Worm (Caenorhabditis elegans) whole organism, young adult: Measurements from ENCODE around the gene eif-1.
A peak's percentile ranks its signal among the peaks of the same experiment; 100 is the strongest.

Source experiments
- B0035.1 ChIP-seq: sonication (generic microtip); optimal IDR thresholded peaks from 2 replicates; lab custom pipeline; 2016; ENCODE audit warnings: missing genetic modification characterization, mild to moderate bottlenecking, missing compliant biosample characterization, missing genotype, missing genetic modification reagents
- B0261.1 ChIP-seq: sonication (generic microtip); optimal IDR thresholded peaks from 2 replicates; lab custom pipeline; 2016; ENCODE audit warnings: mild to moderate bottlenecking, missing genetic modification characterization, moderate library complexity, missing compliant biosample characterization
- B0336.3 ChIP-seq: fragments of 200-800 bp; sonication (Bioruptor generic); IDR thresholded peaks from 2 replicates; pipeline ENCODE4 v1.3.6; 2022; ENCODE audit warnings: missing genetic modification characterization, missing compliant biosample characterization
- C06A6.2 ChIP-seq: fragments of 200-800 bp; sonication (Bioruptor generic); conservative IDR thresholded peaks from 2 replicates; pipeline ENCODE4 v1.3.6; 2022; ENCODE audit warnings: missing genetic modification characterization, missing compliant biosample characterization
- C17E4.6 ChIP-seq: fragments of 200-800 bp; sonication (Bioruptor generic); IDR thresholded peaks from 2 replicates; pipeline ENCODE4 v1.3.6; 2022; ENCODE audit warnings: missing genetic modification reagents, missing genetic modification characterization, missing compliant biosample characterization
- F10E7.11 ChIP-seq: sonication (generic microtip); optimal IDR thresholded peaks from 2 replicates; lab custom pipeline; 2017; ENCODE audit warnings: mild to moderate bottlenecking, missing genetic modification characterization, moderate library complexity, missing compliant biosample characterization
- F22D6.2 ChIP-seq: sonication (generic microtip); optimal IDR thresholded peaks from 2 replicates; lab custom pipeline; 2016; ENCODE audit warnings: mild to moderate bottlenecking, missing genetic modification characterization, missing compliant biosample characterization
- F39B2.1 ChIP-seq: fragments of 200-800 bp; sonication (Bioruptor generic); IDR thresholded peaks from 2 replicates; pipeline ENCODE4 v1.3.6; 2022; ENCODE audit warnings: missing genetic modification reagents, missing genetic modification characterization, missing compliant biosample characterization
- F52B5.7 ChIP-seq: sonication (generic microtip); optimal IDR thresholded peaks from 2 replicates; lab custom pipeline; 2016; ENCODE audit warnings: mild to moderate bottlenecking, missing genetic modification characterization, missing compliant biosample characterization
- F55B11.4 ChIP-seq: sonication (generic microtip); optimal IDR thresholded peaks from 2 replicates; lab custom pipeline; 2016; ENCODE audit warnings: missing compliant biosample characterization, missing genetic modification characterization, borderline replicate concordance; ENCODE audit not compliant: insufficient read depth
- K12H6.12 ChIP-seq: fragments of 200-800 bp; sonication (Bioruptor generic); optimal IDR thresholded peaks from 2 replicates; lab custom pipeline; 2018; ENCODE audit warnings: mild to moderate bottlenecking, missing genetic modification characterization, missing compliant biosample characterization
- T07F8.4 ChIP-seq: sonication (generic microtip); optimal IDR thresholded peaks from 2 replicates; lab custom pipeline; 2016; ENCODE audit warnings: mild to moderate bottlenecking, missing genetic modification characterization, moderate library complexity, missing compliant biosample characterization
- Y53F4B.3 ChIP-seq: fragments of 200-800 bp; sonication (Bioruptor generic); IDR thresholded peaks from 2 replicates; pipeline ENCODE4 v1.3.6; 2022; ENCODE audit warnings: missing genetic modification reagents, missing genetic modification characterization, missing compliant biosample characterization
- aptf-3 ChIP-seq: fragments of 200-800 bp; sonication (Bioruptor generic); IDR thresholded peaks from 2 replicates; pipeline ENCODE4 v1.3.6; 2022; ENCODE audit warnings: missing genetic modification characterization, missing compliant biosample characterization
- bed-1 ChIP-seq: fragments of 200-800 bp; sonication (Bioruptor generic); IDR thresholded peaks from 2 replicates; pipeline ENCODE4 v1.3.6; 2022; ENCODE audit warnings: missing genetic modification reagents, missing genetic modification characterization, missing compliant biosample characterization
- bed-2 ChIP-seq: fragments of 200-800 bp; sonication (Bioruptor generic); IDR thresholded peaks from 2 replicates; pipeline ENCODE4 v1.3.6; 2022; ENCODE audit warnings: missing genetic modification reagents, missing genetic modification characterization, missing compliant biosample characterization
- ccch-3 ChIP-seq: fragments of 200-800 bp; sonication (Bioruptor generic); optimal IDR thresholded peaks from 2 replicates; lab custom pipeline; 2018; ENCODE audit warnings: mild to moderate bottlenecking, missing genetic modification characterization, missing compliant biosample characterization
- ceh-100 ChIP-seq: fragments of 200-800 bp; sonication (Bioruptor generic); IDR thresholded peaks from 2 replicates; pipeline ENCODE4 v1.3.6; 2022; ENCODE audit warnings: missing genetic modification reagents, missing genetic modification characterization, missing compliant biosample characterization
- ceh-27 ChIP-seq: fragments of 200-800 bp; sonication (Bioruptor generic); optimal IDR thresholded peaks from 2 replicates; lab custom pipeline; 2018; ENCODE audit warnings: mild to moderate bottlenecking, missing genetic modification characterization, moderate library complexity, missing compliant biosample characterization
- ceh-79 ChIP-seq: sonication (generic microtip); optimal IDR thresholded peaks from 2 replicates; lab custom pipeline; 2017; ENCODE audit warnings: mild to moderate bottlenecking, missing genetic modification characterization, missing compliant biosample characterization
- egl-18 ChIP-seq: fragments of 200-800 bp; sonication (Bioruptor generic); IDR thresholded peaks from 2 replicates; pipeline ENCODE4 v1.3.6; 2022; ENCODE audit warnings: missing genetic modification reagents, missing genetic modification characterization, missing compliant biosample characterization
- ekl-4 ChIP-seq: fragments of 200-800 bp; sonication (Bioruptor generic); IDR thresholded peaks from 2 replicates; pipeline ENCODE4 v1.3.6; 2022; ENCODE audit warnings: missing genetic modification reagents, missing genetic modification characterization, missing compliant biosample characterization
- ets-4 ChIP-seq: fragments of 200-800 bp; sonication (Bioruptor generic); optimal IDR thresholded peaks from 2 replicates; lab custom pipeline; 2018; ENCODE audit warnings: mild to moderate bottlenecking, missing genetic modification characterization, missing compliant biosample characterization
- hmg-20 ChIP-seq: fragments of 200-800 bp; sonication (Bioruptor generic); IDR thresholded peaks from 2 replicates; pipeline ENCODE4 v1.3.6; 2022; ENCODE audit warnings: missing genetic modification reagents, missing genetic modification characterization, missing compliant biosample characterization
- lag-1 ChIP-seq: fragments of 200-800 bp; sonication (Bioruptor generic); IDR thresholded peaks from 2 replicates; pipeline ENCODE4 v1.3.6; 2022; ENCODE audit warnings: missing genetic modification reagents, missing genetic modification characterization, missing compliant biosample characterization
- let-526 ChIP-seq: fragments of 200-800 bp; sonication (Bioruptor generic); IDR thresholded peaks from 2 replicates; pipeline ENCODE4 v1.3.6; 2022; ENCODE audit warnings: missing genetic modification reagents, missing genetic modification characterization, missing compliant biosample characterization
- let-607 ChIP-seq, 2 experiments: fragments of 200-800 bp in 1 of 2; sonication (Bioruptor generic) in 1 of 2; sonication (generic microtip) in 1 of 2; optimal IDR thresholded peaks; 2 replicates each; lab custom pipeline; 2016 to 2018; ENCODE audit warnings: mild to moderate bottlenecking in 2 of 2, missing compliant biosample characterization in 2 of 2, missing genetic modification characterization in 2 of 2, moderate library complexity in 2 of 2, missing genotype in 1 of 2
- lin-26 ChIP-seq: fragments of 200-800 bp; sonication (Bioruptor generic); IDR thresholded peaks from 2 replicates; pipeline ENCODE4 v1.3.6; 2022; ENCODE audit warnings: missing genetic modification reagents, missing genetic modification characterization, missing compliant biosample characterization
- lin-35 ChIP-seq, 3 experiments: fragments of 150-350 bp in 2 of 3; sonication (generic microtip) in 1 of 3; optimal IDR thresholded peaks; 2 replicates each; lab custom pipeline; 2014 to 2018; ENCODE audit warnings: missing biosample characterization in 3 of 3, missing genetic modification characterization in 3 of 3, missing genetic modification reagents in 3 of 3
- lin-40 ChIP-seq: sonication (generic microtip); optimal IDR thresholded peaks from 2 replicates; lab custom pipeline; 2016; ENCODE audit warnings: missing genetic modification characterization, mild to moderate bottlenecking, missing compliant biosample characterization, missing genotype, missing genetic modification reagents
- madf-10 ChIP-seq: sonication (generic microtip); optimal IDR thresholded peaks from 2 replicates; lab custom pipeline; 2016; ENCODE audit warnings: mild to moderate bottlenecking, missing genetic modification characterization, missing compliant biosample characterization
- nfya-1 ChIP-seq: sonication (generic microtip); optimal IDR thresholded peaks from 2 replicates; lab custom pipeline; 2017; ENCODE audit warnings: antibody characterized with exemption, missing compliant biosample characterization, missing genetic modification characterization, borderline replicate concordance; ENCODE audit not compliant: insufficient read depth
- pbrm-1 ChIP-seq: fragments of 200-800 bp; sonication (Bioruptor generic); IDR thresholded peaks from 2 replicates; pipeline ENCODE4 v1.3.6; 2022; ENCODE audit warnings: missing genetic modification reagents, missing genetic modification characterization, missing compliant biosample characterization
- rcor-1 ChIP-seq: fragments of 200-800 bp; sonication (Bioruptor generic); IDR thresholded peaks from 2 replicates; pipeline ENCODE4 v1.3.6; 2022; ENCODE audit warnings: missing genetic modification reagents, missing genetic modification characterization, missing compliant biosample characterization
- repo-1 ChIP-seq: sonication (generic microtip); optimal IDR thresholded peaks from 2 replicates; lab custom pipeline; 2017; ENCODE audit warnings: mild to moderate bottlenecking, missing genetic modification characterization, missing compliant biosample characterization
- rpc-1 ChIP-seq, 2 experiments: fragments of 150-350 bp in 1 of 2; sonication (generic microtip) in 1 of 2; optimal IDR thresholded peaks; 2 replicates each; lab custom pipeline; 2014 to 2018; ENCODE audit warnings: missing biosample characterization in 1 of 2, missing genetic modification characterization in 1 of 2, missing genetic modification reagents in 1 of 2, missing genotype in 1 of 2
- snpc-1.1 ChIP-seq: sonication (generic microtip); optimal IDR thresholded peaks from 2 replicates; lab custom pipeline; 2017; ENCODE audit warnings: missing genetic modification characterization, mild to moderate bottlenecking, missing compliant biosample characterization, antibody characterized with exemption, moderate library complexity, missing genotype, missing genetic modification reagents; ENCODE audit not compliant: insufficient read depth
- snpc-4 ChIP-seq, 5 experiments: fragments of 150-350 bp in 1 of 5; sonication (generic microtip) in 4 of 5; optimal IDR thresholded peaks; 2 replicates each; lab custom pipeline; 2014 to 2018; ENCODE audit warnings: missing genetic modification characterization in 5 of 5, missing biosample characterization in 3 of 5, antibody characterized with exemption in 2 of 5, mild to moderate bottlenecking in 2 of 5, missing compliant biosample characterization in 2 of 5, missing genotype in 2 of 5, moderate library complexity in 2 of 5, missing genetic modification reagents in 1 of 5
- somi-1 ChIP-seq: fragments of 200-800 bp; sonication (Bioruptor generic); optimal IDR thresholded peaks from 2 replicates; lab custom pipeline; 2018; ENCODE audit warnings: mild to moderate bottlenecking, missing genetic modification characterization, missing compliant biosample characterization
- sptf-2 ChIP-seq: fragments of 200-800 bp; sonication (Bioruptor generic); optimal IDR thresholded peaks from 2 replicates; lab custom pipeline; 2018; ENCODE audit warnings: mild to moderate bottlenecking, missing genetic modification characterization, missing compliant biosample characterization
- tlf-1 ChIP-seq: fragments of 200-800 bp; sonication (Bioruptor generic); optimal IDR thresholded peaks from 2 replicates; lab custom pipeline; 2018; ENCODE audit warnings: mild to moderate bottlenecking, missing genetic modification characterization, missing compliant biosample characterization
- zim-3 ChIP-seq: sonication (generic microtip); optimal IDR thresholded peaks from 2 replicates; lab custom pipeline; 2017; ENCODE audit warnings: mild to moderate bottlenecking, missing genetic modification characterization, moderate library complexity, missing compliant biosample characterization
- ztf-18 ChIP-seq: sonication (generic microtip); optimal IDR thresholded peaks from 2 replicates; lab custom pipeline; 2016; ENCODE audit warnings: missing genotype, mild to moderate bottlenecking, missing genetic modification characterization, missing compliant biosample characterization
- ztf-25 ChIP-seq: fragments of 200-800 bp; sonication (Bioruptor generic); IDR thresholded peaks from 2 replicates; pipeline ENCODE4 v1.3.6; 2022; ENCODE audit warnings: missing genetic modification reagents, missing genetic modification characterization, missing compliant biosample characterization
- ztf-26 ChIP-seq: sonication (generic microtip); optimal IDR thresholded peaks from 2 replicates; lab custom pipeline; 2017; ENCODE audit warnings: missing genetic modification characterization, missing compliant biosample characterization
- ztf-28 ChIP-seq: fragments of 200-800 bp; sonication (Bioruptor generic); IDR thresholded peaks from 2 replicates; pipeline ENCODE4 v1.3.6; 2022; ENCODE audit warnings: missing genetic modification reagents, missing genetic modification characterization, missing compliant biosample characterization
- ztf-6 ChIP-seq: fragments of 200-800 bp; sonication (Bioruptor generic); IDR thresholded peaks from 2 replicates; pipeline ENCODE4 v1.3.6; 2022; ENCODE audit warnings: missing genetic modification reagents, missing genetic modification characterization, missing compliant biosample characterization

The eif-1 gene

ce11 chrII:4999122-4999521 is 5.7 kb upstream of the eif-1 start, which contains the start of gene citk-2 (continued):
- no peak for TF ChIP-seq F22D6.2
- peak; percentile 47 for TF ChIP-seq rcor-1 (GFP tag; lab: Robert Waterston, UW)
- TF ChIP-seq F39B2.1 (GFP tag; lab: Robert Waterston, UW): no peak
- TF ChIP-seq nfya-1 (tag; lab: Kevin White, UChicago): no peak
- peak; percentile 72 for TF ChIP-seq ceh-27 (GFP tag; lab: Kevin White, UChicago)
- TF ChIP-seq snpc-4 (GFP tag; optimal IDR thresholded peaks at IDR 0.05; lab: Kevin White, UChicago): no peak
- TF ChIP-seq snpc-4 (tag; optimal IDR thresholded peaks at IDR 0.05; lab: Kevin White, UChicago): peak in 1 of 4 experiments; percentile 46
- TF ChIP-seq lin-35 (GFP tag; optimal IDR thresholded peaks at IDR 0.05; lab: Kevin White, UChicago): peak; percentile 52 to 98 (median 71)
- no peak for TF ChIP-seq tlf-1 (GFP tag; lab: Kevin White, UChicago)
- TF ChIP-seq ccch-3 (GFP tag; lab: Kevin White, UChicago): no peak
- TF ChIP-seq let-526 (GFP tag; lab: Robert Waterston, UW): no peak
- no peak for TF ChIP-seq sptf-2
- TF ChIP-seq ztf-18 (tag; lab: Kevin White, UChicago): peak; percentile 5
- 0 out of 2 replicates have a peak, but pooled peaks have one; percentile 50 for TF ChIP-seq C06A6.2
- no peak for TF ChIP-seq madf-10 (tag; lab: Kevin White, UChicago)
- TF ChIP-seq ztf-6: no peak
- no peak for TF ChIP-seq ceh-79 (tag; lab: Kevin White, UChicago)
- TF ChIP-seq F10E7.11: no peak
- no peak for TF ChIP-seq zim-3
- TF ChIP-seq rpc-1 (optimal IDR thresholded peaks at IDR 0.05; lab: Kevin White, UChicago): no peak
- no peak for TF ChIP-seq rpc-1 (tag; optimal IDR thresholded peaks at IDR 0.05; lab: Kevin White, UChicago)
- no peak for TF ChIP-seq repo-1
- TF ChIP-seq ekl-4: peak; percentile 70; the same call in 1 of the 2 replicates
- no peak for TF ChIP-seq T07F8.4 (tag; lab: Kevin White, UChicago)
- TF ChIP-seq let-607 (tag; optimal IDR thresholded peaks at IDR 0.05; lab: Kevin White, UChicago): no peak
- TF ChIP-seq hmg-20: no peak
- peak; percentile 73 for TF ChIP-seq ceh-100 (GFP tag; lab: Robert Waterston, UW)
- TF ChIP-seq lin-26 (GFP tag; lab: Robert Waterston, UW): no peak
- TF ChIP-seq bed-1 (GFP tag; lab: Robert Waterston, UW): no peak
- TF ChIP-seq F55B11.4: no peak
- 0 out of 2 replicates have a peak, but pooled peaks have one; percentile 25 for TF ChIP-seq B0336.3 (GFP tag; lab: Robert Waterston, UW)
- TF ChIP-seq snpc-1.1 (tag; lab: Kevin White, UChicago): peak; percentile 41
- no peak for TF ChIP-seq lin-40 (tag; lab: Kevin White, UChicago)
- no peak for TF ChIP-seq ztf-25 (GFP tag; lab: Robert Waterston, UW)
- no peak for TF ChIP-seq aptf-3 (GFP tag; lab: Robert Waterston, UW)
- no peak for TF ChIP-seq somi-1 (GFP tag; lab: Kevin White, UChicago)
- no peak for TF ChIP-seq C17E4.6 (GFP tag; lab: Robert Waterston, UW)
- TF ChIP-seq bed-2 (GFP tag; lab: Robert Waterston, UW): no peak
- no peak for TF ChIP-seq B0035.1 (tag; lab: Kevin White, UChicago)
- no peak for TF ChIP-seq ets-4
- TF ChIP-seq ztf-28 (GFP tag; lab: Robert Waterston, UW): no peak
- TF ChIP-seq K12H6.12 (tag; lab: Kevin White, UChicago): no peak
- 0 out of 2 replicates have a peak, but pooled peaks have one; percentile 42 for TF ChIP-seq pbrm-1 (GFP tag; lab: Robert Waterston, UW)
- 0 out of 2 replicates have a peak, but pooled peaks have one; percentile 13 for TF ChIP-seq egl-18 (GFP tag; lab: Robert Waterston, UW)
- no peak for TF ChIP-seq lag-1
- peak; percentile 4 for TF ChIP-seq ztf-26
- TF ChIP-seq Y53F4B.3 (GFP tag; lab: Robert Waterston, UW): no peak
- no peak for TF ChIP-seq F52B5.7 (tag; lab: Kevin White, UChicago)
- no peak for TF ChIP-seq B0261.1
